Worm (Caenorhabditis elegans) whole organism, young adult: ENCODE measurements around the gene ptr-13.

Experiments
- F10E7.11 ChIP-seq: sonication (generic microtip); optimal IDR thresholded peaks from 2 replicates; lab custom pipeline; 2017; ENCODE audit warnings: mild to moderate bottlenecking, missing genetic modification characterization, moderate library complexity, missing compliant biosample characterization
- F37B4.10 ChIP-seq: fragments of 200-800 bp; sonication (Bioruptor generic); IDR thresholded peaks from 2 replicates; pipeline ENCODE4 v1.3.6; 2022; ENCODE audit warnings: missing genetic modification characterization, missing compliant biosample characterization
- F49E8.2 ChIP-seq: sonication (generic microtip); optimal IDR thresholded peaks from 3 replicates; lab custom pipeline; 2017; ENCODE audit warnings: missing genetic modification characterization, mild to moderate bottlenecking, missing compliant biosample characterization, antibody characterized with exemption, moderate library complexity; ENCODE audit not compliant: insufficient read depth
- F52B5.7 ChIP-seq: sonication (generic microtip); optimal IDR thresholded peaks from 2 replicates; lab custom pipeline; 2016; ENCODE audit warnings: mild to moderate bottlenecking, missing genetic modification characterization, missing compliant biosample characterization
- Y53G8AR.9 ChIP-seq: fragments of 200-800 bp; sonication (Bioruptor generic); conservative IDR thresholded peaks from 2 replicates; pipeline ENCODE4 v1.3.6; 2022; ENCODE audit warnings: missing genetic modification reagents, missing genetic modification characterization, missing compliant biosample characterization
- aptf-2 ChIP-seq: fragments of 200-800 bp; sonication (Bioruptor generic); conservative IDR thresholded peaks from 2 replicates; pipeline ENCODE4 v1.3.6; 2022; ENCODE audit warnings: missing genetic modification reagents, missing genetic modification characterization, missing compliant biosample characterization
- athp-1 ChIP-seq: sonication (generic microtip); optimal IDR thresholded peaks from 2 replicates; lab custom pipeline; 2017; ENCODE audit warnings: mild to moderate bottlenecking, missing genetic modification characterization, missing compliant biosample characterization
- ets-4 ChIP-seq: fragments of 200-800 bp; sonication (Bioruptor generic); optimal IDR thresholded peaks from 2 replicates; lab custom pipeline; 2018; ENCODE audit warnings: mild to moderate bottlenecking, missing genetic modification characterization, missing compliant biosample characterization
- hlh-12 ChIP-seq: sonication (generic microtip); optimal IDR thresholded peaks from 2 replicates; lab custom pipeline; 2016; ENCODE audit warnings: missing genetic modification characterization, missing compliant biosample characterization
- let-526 ChIP-seq: fragments of 200-800 bp; sonication (Bioruptor generic); IDR thresholded peaks from 2 replicates; pipeline ENCODE4 v1.3.6; 2022; ENCODE audit warnings: missing genetic modification reagents, missing genetic modification characterization, missing compliant biosample characterization
- madf-6 ChIP-seq: fragments of 200-800 bp; sonication (Bioruptor generic); IDR thresholded peaks from 2 replicates; pipeline ENCODE4 v1.3.6; 2022; ENCODE audit warnings: missing genetic modification reagents, missing genetic modification characterization, missing compliant biosample characterization
- madf-8 ChIP-seq: fragments of 200-800 bp; sonication (Bioruptor generic); conservative IDR thresholded peaks from 2 replicates; pipeline ENCODE4 v1.3.6; 2022; ENCODE audit warnings: missing genetic modification reagents, missing genetic modification characterization, missing compliant biosample characterization
- mel-28 ChIP-seq: sonication (generic microtip); optimal IDR thresholded peaks from 2 replicates; lab custom pipeline; 2016; ENCODE audit warnings: borderline replicate concordance, mild to moderate bottlenecking, missing genetic modification characterization, missing compliant biosample characterization

The ptr-13 gene

DNA sequence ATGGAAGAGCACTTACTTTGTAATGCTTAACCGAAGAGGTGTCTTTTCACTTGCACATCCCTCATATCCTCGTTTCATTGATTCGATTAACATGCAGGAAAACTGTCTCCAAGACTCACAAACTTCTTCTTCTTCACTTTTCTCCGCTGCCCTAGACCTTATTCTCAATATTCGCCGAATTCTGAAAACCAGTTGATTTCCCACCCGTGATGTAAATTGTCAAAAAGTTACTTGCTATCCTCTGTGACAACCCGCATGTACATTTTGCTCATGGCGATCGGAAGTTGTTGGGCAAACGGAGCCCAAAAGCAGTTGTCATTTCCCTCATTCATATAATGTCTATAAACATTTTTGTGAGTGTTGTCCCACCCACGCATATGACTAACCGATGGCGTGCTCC, 51.9 kb downstream of the ptr-13 start:
- TF ChIP-seq aptf-2 (GFP tag; lab: Robert Waterston, UW): no peak
- TF ChIP-seq let-526 (GFP tag; lab: Robert Waterston, UW): no peak
- no peak for TF ChIP-seq F37B4.10
- no peak for TF ChIP-seq madf-6 (GFP tag; lab: Robert Waterston, UW)
- TF ChIP-seq Y53G8AR.9 (GFP tag; lab: Robert Waterston, UW): no peak
- no peak for TF ChIP-seq athp-1 (tag; lab: Kevin White, UChicago)
- no peak for TF ChIP-seq F10E7.11
- no peak for TF ChIP-seq madf-8
- no peak for TF ChIP-seq F52B5.7 (tag; lab: Kevin White, UChicago)
- TF ChIP-seq hlh-12 (tag; lab: Kevin White, UChicago): no peak
- TF ChIP-seq ets-4 (GFP tag; lab: Kevin White, UChicago): no peak

DNA sequence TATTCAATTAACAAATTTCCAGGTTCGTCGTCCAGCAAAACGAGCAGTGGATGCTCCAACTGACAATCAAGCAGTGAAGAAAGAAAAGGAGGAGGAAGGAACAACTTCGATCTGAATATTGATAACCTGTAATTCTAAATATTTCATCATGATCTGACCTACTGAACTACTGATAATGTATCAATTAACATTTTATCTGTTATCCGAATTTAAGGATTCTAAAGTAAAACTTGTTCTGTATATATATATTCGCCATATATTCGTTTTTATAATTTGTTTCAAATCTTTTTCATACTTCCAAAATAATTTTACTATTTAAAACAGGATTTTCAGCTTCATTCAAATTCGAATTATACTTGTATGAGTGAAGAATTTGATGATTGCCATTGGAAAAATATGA, 54.5 kb downstream of the ptr-13 start, which contains the start of gene apc-17:
TSS of gene apc-17 (plus strand) at position 301 of the 400 bp plus-strand sequence.
- TF ChIP-seq mel-28: no peak
- peak; percentile 22 for TF ChIP-seq F49E8.2 (tag; lab: Kevin White, UChicago)
